Worm (Caenorhabditis elegans) whole organism, L2 larva: ENCODE data around the gene W04E12.7.

Source experiments
- R02D3.7 ChIP-seq: fragments of 150-350 bp; optimal IDR thresholded peaks from 2 replicates; lab custom pipeline; 2014; ENCODE audit warnings: missing biosample characterization, missing genetic modification characterization
- Y55F3AM.14 ChIP-seq: fragments of 200-800 bp; sonication (Bioruptor generic); optimal IDR thresholded peaks from 2 replicates; lab custom pipeline; 2018; ENCODE audit warnings: mild to moderate bottlenecking, missing genetic modification characterization, missing compliant biosample characterization
- ZK546.5 ChIP-seq: sonication (generic microtip); optimal IDR thresholded peaks from 2 replicates; lab custom pipeline; 2017; ENCODE audit warnings: missing biosample characterization, missing genetic modification characterization
- aly-2 ChIP-seq: fragments of 150-350 bp; optimal IDR thresholded peaks from 2 replicates; lab custom pipeline; 2014; ENCODE audit warnings: missing biosample characterization, missing genetic modification characterization
- blmp-1 ChIP-seq: sonication (generic microtip); optimal IDR thresholded peaks from 2 replicates; lab custom pipeline; 2017; ENCODE audit warnings: missing genetic modification characterization, mild to moderate bottlenecking, missing compliant biosample characterization, antibody characterized with exemption, moderate library complexity; ENCODE audit not compliant: insufficient read depth
- ceh-16 ChIP-seq: fragments of 150-350 bp; optimal IDR thresholded peaks from 2 replicates; lab custom pipeline; 2014; ENCODE audit warnings: missing biosample characterization, missing genetic modification characterization
- ceh-82 ChIP-seq: fragments of 150-350 bp; optimal IDR thresholded peaks from 2 replicates; lab custom pipeline; 2014; ENCODE audit warnings: missing biosample characterization, missing genetic modification characterization
- crh-2 ChIP-seq: sonication (generic microtip); optimal IDR thresholded peaks from 2 replicates; lab custom pipeline; 2017; ENCODE audit warnings: missing biosample characterization, missing genetic modification characterization
- dmd-4 ChIP-seq: sonication (generic microtip); optimal IDR thresholded peaks from 2 replicates; lab custom pipeline; 2017; ENCODE audit warnings: missing biosample characterization, missing genetic modification characterization
- egl-27 ChIP-seq: sonication (generic microtip); optimal IDR thresholded peaks from 3 replicates; lab custom pipeline; 2017; ENCODE audit warnings: missing biosample characterization, missing genetic modification reagents, missing genetic modification characterization
- elt-1 ChIP-seq: fragments of 150-350 bp; optimal IDR thresholded peaks from 2 replicates; lab custom pipeline; 2014; ENCODE audit warnings: missing biosample characterization, missing genetic modification characterization
- elt-3 ChIP-seq: sonication (generic microtip); optimal IDR thresholded peaks from 2 replicates; lab custom pipeline; 2017; ENCODE audit warnings: missing biosample characterization, missing genetic modification characterization
- fos-1 ChIP-seq: fragments of 150-350 bp; optimal IDR thresholded peaks from 2 replicates; lab custom pipeline; 2014; ENCODE audit warnings: missing biosample characterization, missing genetic modification characterization
- gmeb-1 ChIP-seq: fragments of 150-350 bp; optimal IDR thresholded peaks from 2 replicates; lab custom pipeline; 2014; ENCODE audit warnings: missing biosample characterization, missing genetic modification characterization
- lin-13 ChIP-seq: fragments of 150-350 bp; optimal IDR thresholded peaks from 2 replicates; lab custom pipeline; 2014; ENCODE audit warnings: missing biosample characterization, missing genetic modification reagents, missing genetic modification characterization
- lin-39 ChIP-seq: fragments of 150-350 bp; optimal IDR thresholded peaks from 2 replicates; lab custom pipeline; 2014; ENCODE audit warnings: missing biosample characterization, missing genetic modification reagents, missing genetic modification characterization
- mab-5 ChIP-seq: fragments of 150-350 bp; optimal IDR thresholded peaks from 2 replicates; lab custom pipeline; 2014; ENCODE audit warnings: missing biosample characterization, missing genetic modification characterization
- mdl-1 ChIP-seq, 2 experiments: fragments of 150-350 bp in 1 of 2; sonication (generic microtip) in 1 of 2; optimal IDR thresholded peaks; 2 replicates each; lab custom pipeline; 2017; ENCODE audit warnings: missing biosample characterization in 2 of 2, missing genetic modification characterization in 2 of 2
- nhr-10 ChIP-seq: sonication (generic microtip); optimal IDR thresholded peaks from 2 replicates; lab custom pipeline; 2017; ENCODE audit warnings: missing biosample characterization, missing genetic modification characterization
- nhr-11 ChIP-seq: fragments of 150-350 bp; optimal IDR thresholded peaks from 2 replicates; lab custom pipeline; 2014; ENCODE audit warnings: missing biosample characterization, missing genetic modification characterization
- nhr-12 ChIP-seq: fragments of 150-350 bp; optimal IDR thresholded peaks from 2 replicates; lab custom pipeline; 2014; ENCODE audit warnings: missing biosample characterization, missing genetic modification characterization
- nhr-129 ChIP-seq: fragments of 150-350 bp; optimal IDR thresholded peaks from 2 replicates; lab custom pipeline; 2014; ENCODE audit warnings: missing biosample characterization, missing genetic modification characterization
- nhr-21 ChIP-seq: fragments of 150-350 bp; optimal IDR thresholded peaks from 2 replicates; lab custom pipeline; 2014; ENCODE audit warnings: missing biosample characterization, missing genetic modification characterization
- nhr-23 ChIP-seq: fragments of 150-350 bp; optimal IDR thresholded peaks from 2 replicates; lab custom pipeline; 2014; ENCODE audit warnings: missing biosample characterization, missing genetic modification reagents, missing genetic modification characterization
- nhr-237 ChIP-seq: fragments of 150-350 bp; optimal IDR thresholded peaks from 2 replicates; lab custom pipeline; 2014; ENCODE audit warnings: missing biosample characterization, missing genetic modification characterization
- nhr-25 ChIP-seq: fragments of 150-350 bp; sonication (generic microtip); optimal IDR thresholded peaks from 3 replicates; lab custom pipeline; 2014; ENCODE audit warnings: missing biosample characterization, missing genetic modification characterization
- nhr-77 ChIP-seq: fragments of 150-350 bp; optimal IDR thresholded peaks from 2 replicates; lab custom pipeline; 2014; ENCODE audit warnings: missing biosample characterization, missing genetic modification characterization
- sma-3 ChIP-seq: sonication (generic microtip); optimal IDR thresholded peaks from 2 replicates; lab custom pipeline; 2016; ENCODE audit warnings: missing genetic modification reagents, missing genetic modification characterization, missing compliant biosample characterization
- sma-9 ChIP-seq, 2 experiments: fragments of 150-350 bp in 1 of 2; sonication (generic microtip) in 1 of 2; optimal IDR thresholded peaks; 2 replicates each; lab custom pipeline; 2014 to 2016; ENCODE audit warnings: missing genetic modification characterization in 2 of 2, mild to moderate bottlenecking in 1 of 2, missing biosample characterization in 1 of 2, missing compliant biosample characterization in 1 of 2, missing genetic modification reagents in 1 of 2, moderate library complexity in 1 of 2
- unc-55 ChIP-seq: fragments of 150-350 bp; sonication (generic microtip); optimal IDR thresholded peaks from 3 replicates; lab custom pipeline; 2014; ENCODE audit warnings: missing biosample characterization, missing genetic modification reagents, missing genetic modification characterization
- unc-62 ChIP-seq: fragments of 150-350 bp; optimal IDR thresholded peaks from 2 replicates; lab custom pipeline; 2014; ENCODE audit warnings: missing biosample characterization, missing genetic modification reagents, missing genetic modification characterization
- zag-1 ChIP-seq: fragments of 150-350 bp; optimal IDR thresholded peaks from 2 replicates; lab custom pipeline; 2014; ENCODE audit warnings: missing biosample characterization, missing genetic modification characterization
- ztf-1 ChIP-seq: fragments of 200-800 bp; sonication (Bioruptor generic); conservative IDR thresholded peaks from 2 replicates; pipeline ENCODE4 v1.3.6; 2022; ENCODE audit warnings: missing genetic modification characterization, missing compliant biosample characterization
- ztf-11 ChIP-seq: sonication (generic microtip); optimal IDR thresholded peaks from 2 replicates; lab custom pipeline; 2017; ENCODE audit warnings: missing biosample characterization, missing genetic modification characterization
- ztf-4 ChIP-seq: fragments of 150-350 bp; optimal IDR thresholded peaks from 2 replicates; lab custom pipeline; 2014; ENCODE audit warnings: missing biosample characterization, missing genetic modification characterization

Gene W04E12.7

ce11 chrV:19767719-19768118 is 30.4 kb upstream of the W04E12.7 start:
- TF ChIP-seq unc-62 (GFP tag; lab: Kevin White, UChicago), result no peak
- TF ChIP-seq R02D3.7 (tag; lab: Kevin White, UChicago), result no peak
- no peak for TF ChIP-seq unc-55 (GFP tag; lab: Kevin White, UChicago)
- TF ChIP-seq ceh-82 (tag; lab: Kevin White, UChicago), result no peak
- TF ChIP-seq blmp-1 (tag; lab: Kevin White, UChicago), result no peak
- TF ChIP-seq ceh-16 (tag; lab: Kevin White, UChicago), result no peak
- no peak for TF ChIP-seq nhr-237 (tag; lab: Kevin White, UChicago)
- no peak for TF ChIP-seq aly-2
- TF ChIP-seq nhr-10 (tag; lab: Kevin White, UChicago), result no peak
- TF ChIP-seq ZK546.5 (tag; lab: Kevin White, UChicago), result no peak
- no peak for TF ChIP-seq dmd-4 (tag; lab: Kevin White, UChicago)
- TF ChIP-seq egl-27 (tag; lab: Kevin White, UChicago), result no peak
- TF ChIP-seq lin-39 (tag; lab: Kevin White, UChicago), result no peak
- no peak for TF ChIP-seq nhr-21
- TF ChIP-seq mdl-1 (tag; optimal IDR thresholded peaks at IDR 0.05; lab: Kevin White, UChicago), result no peak
- no peak for TF ChIP-seq lin-13 (GFP tag; lab: Kevin White, UChicago)
- TF ChIP-seq ztf-11, result no peak
- no peak for TF ChIP-seq sma-3 (GFP tag; lab: Kevin White, UChicago)
- TF ChIP-seq, all 48 proteins: peak for 0

- TF ChIP-seq mdl-1 (tag; optimal IDR thresholded peaks at IDR 0.05; lab: Kevin White, UChicago), result no peak
- TF ChIP-seq ztf-4 (tag; lab: Kevin White, UChicago), result no peak
- no peak for TF ChIP-seq egl-27 (tag; lab: Kevin White, UChicago)
- no peak for TF ChIP-seq ceh-82 (tag; lab: Kevin White, UChicago)
- no peak for TF ChIP-seq nhr-23 (tag; lab: Kevin White, UChicago)
- no peak for TF ChIP-seq mab-5
- no peak for TF ChIP-seq nhr-77 (tag; lab: Kevin White, UChicago)
- TF ChIP-seq nhr-12 (tag; lab: Kevin White, UChicago), result no peak
- TF ChIP-seq ztf-11, result no peak
- no peak for TF ChIP-seq elt-1
- TF ChIP-seq ztf-1 (GFP tag; lab: Robert Waterston, UW), result no peak
- no peak for TF ChIP-seq blmp-1 (tag; lab: Kevin White, UChicago)
- TF ChIP-seq lin-13 (GFP tag; lab: Kevin White, UChicago), result no peak
These were observed 23.4 kb upstream of the W04E12.7 start, which contains the start of gene M162.5 for ce11 chrV:19760751-19761150. M162.5 (plus strand) TSS chrV:19761051.

- TF ChIP-seq zag-1, result no peak
- TF ChIP-seq Y55F3AM.14 (GFP tag; lab: Kevin White, UChicago), result no peak
- TF ChIP-seq nhr-12 (tag; lab: Kevin White, UChicago), result no peak
- TF ChIP-seq nhr-25 (tag; lab: Kevin White, UChicago), result no peak
- no peak for TF ChIP-seq sma-9 (GFP tag; optimal IDR thresholded peaks at IDR 0.05; lab: Kevin White, UChicago)
- TF ChIP-seq sma-9 (tag; optimal IDR thresholded peaks at IDR 0.05; lab: Kevin White, UChicago), result no peak
- no peak for TF ChIP-seq mab-5
- no peak for TF ChIP-seq R02D3.7 (tag; lab: Kevin White, UChicago)
- no peak for TF ChIP-seq aly-2
- no peak for TF ChIP-seq elt-3
- no peak for TF ChIP-seq nhr-237 (tag; lab: Kevin White, UChicago)
These were observed 21.9 kb upstream of the W04E12.7 start for ce11 chrV:19759282-19759681.

- TF ChIP-seq nhr-11 (tag; lab: Kevin White, UChicago) (no peak), nhr-77 (tag; lab: Kevin White, UChicago) (no peak), elt-3 (no peak), lin-13 (GFP tag; lab: Kevin White, UChicago) (no peak), ztf-1 (GFP tag; lab: Robert Waterston, UW) (no peak), nhr-23 (tag; lab: Kevin White, UChicago) (no peak), aly-2 (no peak), nhr-129 (tag; lab: Kevin White, UChicago) (no peak)
These were observed 18.9 kb upstream of the W04E12.7 start, which contains the start of gene W04E12.9 for ce11 chrV:19756253-19756652. W04E12.9 (plus strand) TSS chrV:19756553.

ce11 chrV:19755260-19755659 is 17.9 kb upstream of the W04E12.7 start, which contains the start of gene clec-50:
clec-50 (minus strand) TSS chrV:19755368.
- TF ChIP-seq fos-1 (peak; percentile 90), gmeb-1 (peak; percentile 13), crh-2 (tag; lab: Kevin White, UChicago) (peak; percentile 10), nhr-237 (tag; lab: Kevin White, UChicago) (no peak), sma-9 (GFP tag; optimal IDR thresholded peaks at IDR 0.05; lab: Kevin White, UChicago) (peak; percentile 61), sma-9 (tag; optimal IDR thresholded peaks at IDR 0.05; lab: Kevin White, UChicago) (no peak)
